Worm (Caenorhabditis elegans) whole organism, L4/young adult: ENCODE results near the gene elt-1.

Source experiments
- W03F9.2 ChIP-seq: fragments of 150-350 bp; optimal IDR thresholded peaks from 2 replicates; lab custom pipeline; 2014; ENCODE audit warnings: missing biosample characterization, missing genetic modification characterization
- dao-5 ChIP-seq: sonication (generic microtip); optimal IDR thresholded peaks from 2 replicates; lab custom pipeline; 2016; ENCODE audit warnings: missing genotype, missing genetic modification characterization, moderate library complexity, missing compliant biosample characterization

DNA sequence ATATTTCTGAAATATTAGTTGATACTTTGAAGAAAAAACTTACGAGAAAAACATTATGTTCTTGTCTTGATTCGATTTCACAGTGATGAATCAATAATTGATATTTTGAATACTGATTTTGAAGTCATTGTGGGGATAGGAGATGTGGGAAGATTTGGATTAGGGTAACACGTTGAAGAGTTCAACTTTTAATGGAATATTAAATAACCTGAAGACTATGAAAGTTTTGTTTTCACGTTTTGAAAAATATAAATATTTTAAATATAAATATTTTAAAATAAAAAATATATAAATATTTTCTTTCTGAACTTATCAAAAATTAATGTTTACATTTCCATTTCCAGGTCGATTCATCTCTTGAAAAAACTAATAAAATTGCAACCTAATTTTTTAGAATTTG is 22.4 kb upstream of the elt-1 start, which contains the start of gene pei-1:
- TF ChIP-seq dao-5 (tag; lab: Kevin White, UChicago) (no peak), W03F9.2 (tag; lab: Kevin White, UChicago) (no peak)
